Worm (Caenorhabditis elegans): ENCODE measurements around the gene F28C10.1.

F28C10.1 gene

DNA sequence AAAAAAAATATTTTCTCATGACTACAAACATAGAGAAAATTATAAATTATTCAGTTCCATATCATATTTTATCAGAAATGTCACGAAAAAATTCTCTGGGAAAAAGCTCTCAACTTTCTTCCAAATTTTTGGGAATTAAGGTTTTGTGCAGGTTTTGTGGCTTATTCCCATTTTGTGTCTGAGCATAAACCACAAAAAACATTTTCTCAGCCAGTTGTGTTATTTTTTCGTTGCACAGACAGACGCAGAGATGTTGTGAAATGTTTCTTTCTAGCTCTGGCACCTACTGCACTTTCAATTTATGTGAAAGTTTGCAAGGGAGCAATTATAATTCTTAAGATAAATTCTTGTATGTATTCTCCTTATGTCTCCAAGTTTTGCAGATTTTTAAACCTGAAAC is 32.2 kb downstream of the F28C10.1 start:
- TF ChIP-seq unc-55 (GFP tag; optimal IDR thresholded peaks at IDR 0.05) (peak; percentile 36), sem-4 (tag; optimal IDR thresholded peaks at IDR 0.05) (no peak), mab-5 (tag; optimal IDR thresholded peaks at IDR 0.05) (no peak), blmp-1 (tag; optimal IDR thresholded peaks at IDR 0.05; ENCODE audit: insufficient read depth) (no peak), fos-1 (tag; optimal IDR thresholded peaks at IDR 0.05) (no peak), ztf-4 (tag; optimal IDR thresholded peaks at IDR 0.05) (no peak), nhr-23 (tag; optimal IDR thresholded peaks at IDR 0.05) (no peak), R02D3.7 (tag; optimal IDR thresholded peaks at IDR 0.05) (no peak), mdl-1 (tag; optimal IDR thresholded peaks at IDR 0.05) (no peak)

- TF ChIP-seq sem-4 (tag; optimal IDR thresholded peaks at IDR 0.05): no peak
- TF ChIP-seq alr-1 (tag; optimal IDR thresholded peaks at IDR 0.05): no peak
Measured at ce11 chrX:581754-582153, 38.8 kb downstream of the F28C10.1 start.

DNA sequence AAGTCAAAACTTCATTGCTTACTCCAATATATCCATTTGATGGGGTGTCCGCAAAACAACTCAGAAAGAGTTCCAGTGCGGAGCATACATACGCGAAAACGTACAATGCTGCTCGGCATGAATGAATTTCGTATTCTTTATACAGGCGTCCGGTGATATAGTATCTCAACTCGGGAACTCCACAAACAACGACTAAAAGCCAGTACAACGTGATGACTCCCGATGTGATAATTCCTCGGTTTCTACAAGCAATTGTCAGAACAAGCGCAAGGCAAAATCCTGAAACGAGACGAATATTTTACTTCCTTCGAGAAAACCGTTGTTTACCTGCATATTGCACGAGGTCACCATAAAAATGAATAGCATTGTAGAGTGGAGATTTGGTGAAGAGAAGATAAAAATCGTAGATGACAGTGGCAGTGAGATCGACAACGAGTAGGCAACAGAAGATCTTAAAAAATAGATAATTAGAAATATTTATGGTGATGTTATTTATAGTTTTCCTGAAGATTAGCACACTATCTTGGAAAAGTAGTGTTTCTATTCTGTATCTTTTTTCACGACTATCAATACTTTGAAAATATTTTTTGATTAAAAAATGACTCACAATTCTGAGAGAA is 42.8 kb downstream of the F28C10.1 start:
- TF ChIP-seq ceh-16 (tag; optimal IDR thresholded peaks at IDR 0.05) (peak; percentile 11), mdl-1 (tag; optimal IDR thresholded peaks at IDR 0.05) (no peak), dmd-4 (tag; optimal IDR thresholded peaks at IDR 0.05) (no peak), blmp-1 (tag; optimal IDR thresholded peaks at IDR 0.05; ENCODE audit: insufficient read depth) (no peak), elt-1 (tag; optimal IDR thresholded peaks at IDR 0.05) (peak; percentile 41), elt-3 (tag; optimal IDR thresholded peaks at IDR 0.05) (no peak), unc-55 (GFP tag; optimal IDR thresholded peaks at IDR 0.05) (no peak), ceh-82 (tag; optimal IDR thresholded peaks at IDR 0.05) (no peak), nhr-25 (tag; optimal IDR thresholded peaks at IDR 0.05) (peak; percentile 11)

DNA sequence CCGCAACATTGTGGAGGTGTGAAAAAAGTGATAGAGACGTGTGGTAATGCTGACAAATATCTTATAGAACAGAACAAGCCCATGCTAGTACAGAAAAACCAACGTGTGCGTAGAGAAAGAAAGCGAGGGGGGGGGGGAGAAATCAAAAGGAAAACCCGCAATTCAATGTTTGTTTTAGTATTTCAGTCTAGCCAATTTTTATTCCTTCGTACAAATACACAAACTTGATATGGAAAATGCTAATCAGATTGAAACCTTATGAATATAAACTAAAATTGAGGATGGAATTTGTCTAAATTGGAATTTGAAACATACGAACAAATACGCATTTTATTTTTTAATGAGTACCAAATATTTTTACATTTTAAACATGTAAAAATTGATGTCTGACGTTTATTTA is 44.9 kb downstream of the F28C10.1 start, which contains the start of gene mrp-1:
Gene mrp-1 (minus strand): TSS at position 101 of the 400 bp plus-strand sequence.
- TF ChIP-seq elt-3 (tag; optimal IDR thresholded peaks at IDR 0.05): no peak
- TF ChIP-seq unc-55 (GFP tag; optimal IDR thresholded peaks at IDR 0.05): no peak
- no peak for TF ChIP-seq sma-3 (GFP tag; optimal IDR thresholded peaks at IDR 0.05)
- TF ChIP-seq nhr-129 (tag; optimal IDR thresholded peaks at IDR 0.05): no peak
- no peak for TF ChIP-seq peb-1 (tag; optimal IDR thresholded peaks at IDR 0.05)
- TF ChIP-seq nhr-11 (tag; optimal IDR thresholded peaks at IDR 0.05): no peak
- TF ChIP-seq ceh-16 (tag; optimal IDR thresholded peaks at IDR 0.05): no peak
- no peak for TF ChIP-seq C34F6.9 (tag; optimal IDR thresholded peaks at IDR 0.05)
- TF ChIP-seq unc-39 (tag; optimal IDR thresholded peaks at IDR 0.05): no peak
- no peak for TF ChIP-seq F13H6.1 (tag; optimal IDR thresholded peaks at IDR 0.05)

DNA sequence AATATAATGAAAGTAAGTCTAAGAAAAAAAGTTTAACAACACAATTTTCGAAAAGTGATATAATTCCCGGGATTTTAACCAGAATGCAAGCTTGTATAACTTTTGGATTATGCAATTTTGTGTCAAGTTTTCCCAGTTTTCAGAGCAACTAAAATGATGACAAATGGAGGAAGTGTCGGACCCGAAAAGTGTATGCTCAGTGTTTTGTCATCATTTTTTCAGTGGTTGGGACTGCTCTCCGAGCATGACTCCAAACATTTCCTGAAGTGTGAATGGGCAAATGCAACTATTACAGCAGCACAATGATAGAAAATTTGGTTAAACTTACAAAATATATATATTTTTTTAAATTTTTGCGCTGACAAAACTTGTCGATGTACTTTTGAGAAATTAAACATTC is 48.1 kb downstream of the F28C10.1 start:
- TF ChIP-seq mbf-1 (tag; optimal IDR thresholded peaks at IDR 0.05) (no peak), lin-39 (tag; optimal IDR thresholded peaks at IDR 0.05) (no peak), nhr-237 (tag; optimal IDR thresholded peaks at IDR 0.05) (no peak), ztf-11 (tag; optimal IDR thresholded peaks at IDR 0.05) (no peak), ztf-4 (tag; optimal IDR thresholded peaks at IDR 0.05) (no peak), peb-1 (tag; optimal IDR thresholded peaks at IDR 0.05) (no peak), C34F6.9 (tag; optimal IDR thresholded peaks at IDR 0.05) (no peak), unc-39 (tag; optimal IDR thresholded peaks at IDR 0.05) (no peak), nhr-11 (tag; optimal IDR thresholded peaks at IDR 0.05) (no peak)

DNA sequence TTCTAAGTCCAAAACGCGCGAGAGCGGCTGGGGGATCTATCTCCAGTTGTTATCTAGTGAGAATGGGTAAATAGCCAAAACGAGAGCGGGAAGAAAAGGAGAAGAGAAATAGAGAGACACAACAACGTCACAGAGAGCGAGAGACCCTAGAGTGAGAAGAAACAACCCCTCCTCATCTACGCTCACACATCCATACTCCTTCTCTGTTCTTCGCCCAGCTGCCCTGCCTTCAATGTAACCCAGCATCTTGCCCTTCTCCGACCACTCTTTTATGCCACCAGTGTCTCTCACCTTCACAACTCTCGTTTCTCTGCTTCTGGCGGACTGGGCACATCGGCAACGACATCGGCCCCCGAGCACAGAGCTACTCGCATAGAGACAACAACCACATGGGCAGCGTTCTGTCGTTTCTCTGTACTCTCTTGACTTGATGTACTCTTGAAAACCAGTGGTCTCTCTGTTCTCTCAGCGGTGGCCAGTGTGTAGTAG is 50.4 kb downstream of the F28C10.1 start:
- no peak for TF ChIP-seq nhr-12 (tag; optimal IDR thresholded peaks at IDR 0.05)
- TF ChIP-seq unc-39 (tag; optimal IDR thresholded peaks at IDR 0.05): peak; percentile 12
- TF ChIP-seq unc-62 (GFP tag; optimal IDR thresholded peaks at IDR 0.05): no peak
- TF ChIP-seq aly-2 (tag; optimal IDR thresholded peaks at IDR 0.05): no peak
- no peak for TF ChIP-seq lin-39 (tag; optimal IDR thresholded peaks at IDR 0.05)
- TF ChIP-seq lin-13 (GFP tag; optimal IDR thresholded peaks at IDR 0.05): peak; percentile 76
- TF ChIP-seq mab-5 (tag; optimal IDR thresholded peaks at IDR 0.05): peak; percentile 81
- peak; percentile 88 for TF ChIP-seq crh-2 (tag; optimal IDR thresholded peaks at IDR 0.05)
- no peak for TF ChIP-seq mbf-1 (tag; optimal IDR thresholded peaks at IDR 0.05)
- peak; percentile 98 for TF ChIP-seq nhr-129 (tag; optimal IDR thresholded peaks at IDR 0.05)
- peak; percentile 42 for TF ChIP-seq gmeb-1 (tag; optimal IDR thresholded peaks at IDR 0.05)
- no peak for TF ChIP-seq dmd-4 (tag; optimal IDR thresholded peaks at IDR 0.05)
- TF ChIP-seq peb-1 (tag; optimal IDR thresholded peaks at IDR 0.05): peak; percentile 88
- no peak for TF ChIP-seq nhr-10 (tag; optimal IDR thresholded peaks at IDR 0.05)
- TF ChIP-seq ZK546.5 (tag; optimal IDR thresholded peaks at IDR 0.05): no peak
- TF ChIP-seq Y55F3AM.14 (GFP tag; optimal IDR thresholded peaks at IDR 0.05): peak; percentile 78
- TF ChIP-seq C34F6.9 (tag; optimal IDR thresholded peaks at IDR 0.05): peak; percentile 92
- peak; percentile 85 for TF ChIP-seq nhr-6 (tag; optimal IDR thresholded peaks at IDR 0.05)
- no peak for TF ChIP-seq elt-3 (tag; optimal IDR thresholded peaks at IDR 0.05)
- no peak for TF ChIP-seq ztf-11 (tag; optimal IDR thresholded peaks at IDR 0.05)
- TF ChIP-seq fos-1 (tag; optimal IDR thresholded peaks at IDR 0.05): peak; percentile 84
- TF ChIP-seq ztf-1 (GFP tag; conservative IDR thresholded peaks at IDR 0.05): no peak
- TF ChIP-seq blmp-1 (tag; optimal IDR thresholded peaks at IDR 0.05; ENCODE audit: insufficient read depth): peak; percentile 64
- no peak for TF ChIP-seq R02D3.7 (tag; optimal IDR thresholded peaks at IDR 0.05)
- peak; percentile 80 for TF ChIP-seq nhr-25 (tag; optimal IDR thresholded peaks at IDR 0.05)
- no peak for TF ChIP-seq nhr-237 (tag; optimal IDR thresholded peaks at IDR 0.05)
- TF ChIP-seq ama-1 (optimal IDR thresholded peaks at IDR 0.05): no peak
- peak; percentile 81 for TF ChIP-seq sem-4 (tag; optimal IDR thresholded peaks at IDR 0.05)
